Worm (Caenorhabditis elegans): Measurements from ENCODE around the gene F36H5.4.

F36H5.4 gene

ce11 chrII:1788087-1788486 lies 26.4 kb downstream of the F36H5.4 start, which contains the start of the genes C08F1.6 and fbxb-13:
C08F1.6 (minus strand) TSS chrII:1788187.
fbxb-13 (plus strand) TSS chrII:1788277.
- no peak for TF ChIP-seq ama-1 (optimal IDR thresholded peaks at IDR 0.05)
- TF ChIP-seq sea-1 (GFP tag; conservative IDR thresholded peaks at IDR 0.05): no peak
- TF ChIP-seq ceh-36 (tag; optimal IDR thresholded peaks at IDR 0.05): no peak
- no peak for TF ChIP-seq tbx-37 (GFP tag; conservative IDR thresholded peaks at IDR 0.05)
- TF ChIP-seq pes-1 (GFP tag; IDR thresholded peaks at IDR 0.05): no peak
- TF ChIP-seq aly-1 (tag; optimal IDR thresholded peaks at IDR 0.05): no peak
- no peak for TF ChIP-seq F13C5.2 (tag; optimal IDR thresholded peaks at IDR 0.05)
- no peak for TF ChIP-seq flt-1 (GFP tag; IDR thresholded peaks at IDR 0.05)
- TF ChIP-seq hmbx-1 (tag; optimal IDR thresholded peaks at IDR 0.05): no peak
- TF ChIP-seq hmg-4 (GFP tag; optimal IDR thresholded peaks at IDR 0.05): no peak
- no peak for TF ChIP-seq ceh-13 (GFP tag; optimal IDR thresholded peaks at IDR 0.05)
- no peak for TF ChIP-seq scrt-1 (GFP tag; IDR thresholded peaks at IDR 0.05)
- no peak for TF ChIP-seq ets-7 (tag; optimal IDR thresholded peaks at IDR 0.05)
- TF ChIP-seq B0310.2 (tag; optimal IDR thresholded peaks at IDR 0.05): no peak
- no peak for TF ChIP-seq hnd-1 (tag; optimal IDR thresholded peaks at IDR 0.05)
- TF ChIP-seq tbx-11 (GFP tag; IDR thresholded peaks at IDR 0.05): no peak
- no peak for TF ChIP-seq tra-4 (tag; optimal IDR thresholded peaks at IDR 0.05)

ce11 chrII:1806358-1806757 lies 44.7 kb downstream of the F36H5.4 start, which contains the start of gene C08F1.12:
C08F1.12 (minus strand) TSS chrII:1806458.
- TF ChIP-seq B0310.2 (tag; optimal IDR thresholded peaks at IDR 0.05): no peak
- no peak for TF ChIP-seq aly-1 (tag; optimal IDR thresholded peaks at IDR 0.05)
- no peak for TF ChIP-seq ama-1 (optimal IDR thresholded peaks at IDR 0.05)

ce11 chrII:1808217-1808616 lies 46.6 kb downstream of the F36H5.4 start, which contains the start of gene C08F1.8:
C08F1.8 (minus strand) TSS chrII:1808317.
- TF ChIP-seq scrt-1 (GFP tag; IDR thresholded peaks at IDR 0.05) (no peak), aly-1 (tag; optimal IDR thresholded peaks at IDR 0.05) (no peak), ama-1 (optimal IDR thresholded peaks at IDR 0.05) (no peak), ceh-13 (GFP tag; optimal IDR thresholded peaks at IDR 0.05) (no peak), F13C5.2 (tag; optimal IDR thresholded peaks at IDR 0.05) (no peak), ets-7 (tag; optimal IDR thresholded peaks at IDR 0.05) (no peak), tra-4 (tag; optimal IDR thresholded peaks at IDR 0.05) (no peak), hmg-4 (GFP tag; optimal IDR thresholded peaks at IDR 0.05) (no peak)
